Worm (Caenorhabditis elegans): ENCODE data around the gene crls-1.

ce11 chrIII:873432-873831 is 36.3 kb downstream of the crls-1 start, which contains the start of gene clc-19:
- TF ChIP-seq scrt-1 (GFP tag; IDR thresholded peaks at IDR 0.05) (no peak), flt-1 (GFP tag; IDR thresholded peaks at IDR 0.05) (no peak), pes-1 (GFP tag; IDR thresholded peaks at IDR 0.05) (no peak), F13C5.2 (tag; optimal IDR thresholded peaks at IDR 0.05) (no peak), sea-1 (GFP tag; conservative IDR thresholded peaks at IDR 0.05) (no peak), tra-4 (tag; optimal IDR thresholded peaks at IDR 0.05) (no peak), hmbx-1 (tag; optimal IDR thresholded peaks at IDR 0.05) (no peak), ama-1 (optimal IDR thresholded peaks at IDR 0.05) (no peak), tbx-37 (GFP tag; conservative IDR thresholded peaks at IDR 0.05) (no peak), ets-7 (tag; optimal IDR thresholded peaks at IDR 0.05) (no peak), B0310.2 (tag; optimal IDR thresholded peaks at IDR 0.05) (no peak), aly-1 (tag; optimal IDR thresholded peaks at IDR 0.05) (no peak), ceh-36 (tag; optimal IDR thresholded peaks at IDR 0.05) (no peak), tbx-11 (GFP tag; IDR thresholded peaks at IDR 0.05) (no peak)
